Worm (Caenorhabditis elegans) whole organism, late embryonic: ENCODE results near the gene srg-11.

Experiments
- F13H6.1 ChIP-seq: sonication (generic microtip); optimal IDR thresholded peaks from 2 replicates; lab custom pipeline; 2016; ENCODE audit warnings: missing genetic modification characterization, missing compliant biosample characterization
- K02D7.2 ChIP-seq: sonication (generic microtip); optimal IDR thresholded peaks from 2 replicates; lab custom pipeline; 2017; ENCODE audit warnings: mild to moderate bottlenecking, missing genetic modification characterization, missing compliant biosample characterization
- K09A11.1 ChIP-seq: sonication (generic microtip); optimal IDR thresholded peaks from 2 replicates; lab custom pipeline; 2017; ENCODE audit warnings: antibody characterized with exemption, mild to moderate bottlenecking, missing genetic modification characterization, missing compliant biosample characterization; ENCODE audit not compliant: insufficient read depth
- T23F11.4 ChIP-seq: fragments of 200-800 bp; sonication (Bioruptor generic); optimal IDR thresholded peaks from 2 replicates; lab custom pipeline; 2018; ENCODE audit warnings: mild to moderate bottlenecking, missing genetic modification characterization, missing compliant biosample characterization
- ahr-1 ChIP-seq: sonication (generic microtip); optimal IDR thresholded peaks from 2 replicates; lab custom pipeline; 2016; ENCODE audit warnings: missing genetic modification characterization, missing compliant biosample characterization
- ama-1 ChIP-seq: fragments of 150-350 bp; optimal IDR thresholded peaks from 2 replicates; lab custom pipeline; 2014
- ceh-14 ChIP-seq: sonication (generic microtip); optimal IDR thresholded peaks from 2 replicates; lab custom pipeline; 2016; ENCODE audit warnings: missing genotype, missing genetic modification characterization, missing compliant biosample characterization
- ceh-18 ChIP-seq: sonication (generic microtip); optimal IDR thresholded peaks from 2 replicates; lab custom pipeline; 2016; ENCODE audit warnings: missing genetic modification characterization, missing compliant biosample characterization
- ceh-19 ChIP-seq: fragments of 200-800 bp; sonication (Bioruptor generic); optimal IDR thresholded peaks from 2 replicates; lab custom pipeline; 2018; ENCODE audit warnings: mild to moderate bottlenecking, missing genetic modification characterization, missing compliant biosample characterization
- ceh-2 ChIP-seq: sonication (generic microtip); optimal IDR thresholded peaks from 2 replicates; lab custom pipeline; 2016; ENCODE audit warnings: missing genotype, missing genetic modification characterization, missing compliant biosample characterization
- ceh-22 ChIP-seq: sonication (generic microtip); optimal IDR thresholded peaks from 2 replicates; lab custom pipeline; 2017; ENCODE audit warnings: missing biosample characterization, missing genetic modification characterization
- ceh-24 ChIP-seq: sonication (generic microtip); optimal IDR thresholded peaks from 2 replicates; lab custom pipeline; 2016; ENCODE audit warnings: mild to moderate bottlenecking, missing genetic modification characterization, missing compliant biosample characterization
- ceh-30 ChIP-seq: fragments of 150-350 bp; optimal IDR thresholded peaks from 2 replicates; lab custom pipeline; 2014; ENCODE audit warnings: missing biosample characterization, missing genetic modification characterization
- ceh-34 ChIP-seq: sonication (generic microtip); optimal IDR thresholded peaks from 2 replicates; lab custom pipeline; 2016; ENCODE audit warnings: mild to moderate bottlenecking, missing genetic modification characterization, missing compliant biosample characterization
- ceh-45 ChIP-seq: fragments of 200-800 bp; sonication (Bioruptor generic); IDR thresholded peaks from 2 replicates; pipeline ENCODE4 v1.3.6; 2022; ENCODE audit warnings: missing genetic modification reagents, missing genetic modification characterization, missing compliant biosample characterization
- ceh-48 ChIP-seq: sonication (generic microtip); optimal IDR thresholded peaks from 2 replicates; lab custom pipeline; 2016; ENCODE audit warnings: missing genetic modification characterization, inconsistent platforms, missing compliant biosample characterization
- ceh-6 ChIP-seq: fragments of 200-800 bp; sonication (Bioruptor generic); optimal IDR thresholded peaks from 2 replicates; lab custom pipeline; 2018; ENCODE audit warnings: mild to moderate bottlenecking, missing genetic modification characterization, missing compliant biosample characterization
- ceh-9 ChIP-seq: sonication (generic microtip); optimal IDR thresholded peaks from 2 replicates; lab custom pipeline; 2016; ENCODE audit warnings: mild to moderate bottlenecking, missing genetic modification characterization, inconsistent platforms, missing compliant biosample characterization
- che-1 ChIP-seq: sonication (generic microtip); optimal IDR thresholded peaks from 2 replicates; lab custom pipeline; 2016; ENCODE audit warnings: mild to moderate bottlenecking, missing genetic modification characterization, missing compliant biosample characterization
- dve-1 ChIP-seq: sonication (generic microtip); optimal IDR thresholded peaks from 2 replicates; lab custom pipeline; 2017; ENCODE audit warnings: antibody characterized with exemption, mild to moderate bottlenecking, missing genetic modification characterization, missing compliant biosample characterization
- elt-2 ChIP-seq: sonication (generic microtip); optimal IDR thresholded peaks from 2 replicates; lab custom pipeline; 2016; ENCODE audit warnings: missing genetic modification reagents, missing genetic modification characterization, missing compliant biosample characterization
- elt-4 ChIP-seq: sonication (generic microtip); optimal IDR thresholded peaks from 2 replicates; lab custom pipeline; 2016; ENCODE audit warnings: missing genetic modification characterization, missing compliant biosample characterization
- eyg-1 ChIP-seq: sonication (generic microtip); optimal IDR thresholded peaks from 2 replicates; lab custom pipeline; 2016; ENCODE audit warnings: missing genotype, missing genetic modification characterization, missing compliant biosample characterization
- fax-1 ChIP-seq: sonication (generic microtip); optimal IDR thresholded peaks from 2 replicates; lab custom pipeline; 2016; ENCODE audit warnings: missing genotype, missing genetic modification characterization, missing compliant biosample characterization
- fkh-10 ChIP-seq: fragments of 150-350 bp; optimal IDR thresholded peaks from 2 replicates; lab custom pipeline; 2014; ENCODE audit warnings: missing biosample characterization, missing genetic modification reagents, missing genetic modification characterization
- hlh-15 ChIP-seq: sonication (generic microtip); optimal IDR thresholded peaks from 2 replicates; lab custom pipeline; 2016; ENCODE audit warnings: missing genetic modification characterization, missing compliant biosample characterization
- hlh-30 ChIP-seq: sonication (generic microtip); optimal IDR thresholded peaks from 2 replicates; lab custom pipeline; 2017; ENCODE audit warnings: antibody characterized with exemption, missing genetic modification characterization, missing compliant biosample characterization; ENCODE audit not compliant: insufficient read depth
- hlh-6 ChIP-seq: sonication (generic microtip); optimal IDR thresholded peaks from 2 replicates; lab custom pipeline; 2016; ENCODE audit warnings: missing genotype, missing genetic modification characterization, missing compliant biosample characterization
- lin-11 ChIP-seq: fragments of 200-800 bp; sonication (Bioruptor generic); optimal IDR thresholded peaks from 2 replicates; lab custom pipeline; 2018; ENCODE audit warnings: mild to moderate bottlenecking, missing genetic modification characterization, missing compliant biosample characterization
- madf-2 ChIP-seq: sonication (generic microtip); optimal IDR thresholded peaks from 2 replicates; lab custom pipeline; 2017; ENCODE audit warnings: missing genetic modification characterization, missing compliant biosample characterization
- mec-3 ChIP-seq: sonication (generic microtip); optimal IDR thresholded peaks from 2 replicates; lab custom pipeline; 2016; ENCODE audit warnings: borderline replicate concordance, missing genetic modification characterization, missing compliant biosample characterization
- nfya-1 ChIP-seq: sonication (generic microtip); optimal IDR thresholded peaks from 2 replicates; lab custom pipeline; 2017; ENCODE audit warnings: missing genetic modification characterization, mild to moderate bottlenecking, missing compliant biosample characterization, antibody characterized with exemption, moderate library complexity
- npax-4 ChIP-seq: sonication (generic microtip); optimal IDR thresholded peaks from 2 replicates; lab custom pipeline; 2016; ENCODE audit warnings: missing genetic modification characterization, missing compliant biosample characterization
- pag-3 ChIP-seq: sonication (generic microtip); optimal IDR thresholded peaks from 2 replicates; lab custom pipeline; 2016; ENCODE audit warnings: missing compliant biosample characterization, missing genetic modification characterization, borderline replicate concordance
- pqm-1 ChIP-seq: sonication (generic microtip); optimal IDR thresholded peaks from 2 replicates; lab custom pipeline; 2016; ENCODE audit warnings: missing genetic modification characterization, missing compliant biosample characterization
- pros-1 ChIP-seq: fragments of 150-350 bp; optimal IDR thresholded peaks from 2 replicates; lab custom pipeline; 2014; ENCODE audit warnings: missing biosample characterization, missing genetic modification reagents, missing genetic modification characterization
- ref-2 ChIP-seq: sonication (generic microtip); optimal IDR thresholded peaks from 2 replicates; lab custom pipeline; 2016; ENCODE audit warnings: missing genetic modification characterization, missing compliant biosample characterization
- sdc-2 ChIP-seq: sonication (generic microtip); optimal IDR thresholded peaks from 2 replicates; lab custom pipeline; 2016; ENCODE audit warnings: missing genotype, missing genetic modification characterization, missing compliant biosample characterization
- sox-2 ChIP-seq: fragments of 200-800 bp; sonication (Bioruptor generic); IDR thresholded peaks from 2 replicates; pipeline ENCODE4 v1.3.6; 2022; ENCODE audit warnings: missing genetic modification reagents, missing genetic modification characterization, missing compliant biosample characterization
- sox-4 ChIP-seq: sonication (generic microtip); optimal IDR thresholded peaks from 2 replicates; lab custom pipeline; 2017; ENCODE audit warnings: mild to moderate bottlenecking, missing genetic modification characterization, inconsistent platforms, missing compliant biosample characterization
- tbx-2 ChIP-seq: sonication (generic microtip); optimal IDR thresholded peaks from 2 replicates; lab custom pipeline; 2016; ENCODE audit warnings: missing genetic modification characterization, missing compliant biosample characterization
- tbx-7 ChIP-seq: sonication (generic microtip); optimal IDR thresholded peaks from 2 replicates; lab custom pipeline; 2016; ENCODE audit warnings: missing genotype, missing genetic modification characterization, missing compliant biosample characterization
- ttx-3 ChIP-seq: sonication (generic microtip); optimal IDR thresholded peaks from 2 replicates; lab custom pipeline; 2016; ENCODE audit warnings: missing genetic modification reagents, missing genetic modification characterization, missing compliant biosample characterization
- unc-3 ChIP-seq, 2 experiments: fragments of 200-800 bp in 1 of 2; sonication (Bioruptor generic) in 1 of 2; sonication (generic microtip) in 1 of 2; conservative IDR thresholded peaks in 1 of 2; optimal IDR thresholded peaks in 1 of 2; 2 replicates each; pipeline versions ENCODE4 v1.3.6 to Lab custom; 2016 to 2022; ENCODE audit warnings: missing compliant biosample characterization in 2 of 2, missing genetic modification characterization in 2 of 2, missing genetic modification reagents in 1 of 2
- unc-55 ChIP-seq: sonication (generic microtip); optimal IDR thresholded peaks from 2 replicates; lab custom pipeline; 2017; ENCODE audit warnings: missing biosample characterization, missing genetic modification reagents, missing genetic modification characterization
- unc-86 ChIP-seq: sonication (generic microtip); optimal IDR thresholded peaks from 2 replicates; lab custom pipeline; 2016; ENCODE audit warnings: missing genetic modification characterization, missing compliant biosample characterization
- zip-5 ChIP-seq: sonication (generic microtip); optimal IDR thresholded peaks from 2 replicates; lab custom pipeline; 2016; ENCODE audit warnings: missing genetic modification characterization, missing compliant biosample characterization
- ztf-16 ChIP-seq: sonication (generic microtip); optimal IDR thresholded peaks from 2 replicates; lab custom pipeline; 2017; ENCODE audit warnings: missing genetic modification characterization, missing compliant biosample characterization

Gene srg-11

ce11 chrIII:4688965-4689364 is 9.2 kb downstream of the srg-11 start, which contains the start of gene ppat-1:
Gene ppat-1 (plus strand): TSS chrIII:4689280.
- TF ChIP-seq sdc-2 (tag; lab: Kevin White, UChicago) = no peak
- TF ChIP-seq ceh-14 = no peak
- no peak for TF ChIP-seq ceh-45 (GFP tag; lab: Robert Waterston, UW)
- no peak for TF ChIP-seq che-1 (tag; lab: Kevin White, UChicago)
- no peak for TF ChIP-seq fax-1 (tag; lab: Kevin White, UChicago)
- no peak for TF ChIP-seq ama-1
- no peak for TF ChIP-seq ceh-9
- TF ChIP-seq unc-86 (tag; lab: Kevin White, UChicago) = no peak
- no peak for TF ChIP-seq unc-55
- TF ChIP-seq madf-2 (tag; lab: Kevin White, UChicago) = no peak
- no peak for TF ChIP-seq mec-3 (tag; lab: Kevin White, UChicago)
- TF ChIP-seq sox-4 (tag; lab: Kevin White, UChicago) = no peak
- no peak for TF ChIP-seq fkh-10 (GFP tag; lab: Kevin White, UChicago)
- TF ChIP-seq hlh-6 (tag; lab: Kevin White, UChicago) = no peak
- TF ChIP-seq F13H6.1 (tag; lab: Kevin White, UChicago) = no peak
- TF ChIP-seq elt-4 (tag; lab: Kevin White, UChicago) = no peak

ce11 chrIII:4689595-4689994 is 9.8 kb downstream of the srg-11 start:
- TF ChIP-seq ceh-24 (tag; lab: Kevin White, UChicago) = peak; percentile 25
- peak; percentile 86 for TF ChIP-seq che-1 (tag; lab: Kevin White, UChicago)
- TF ChIP-seq tbx-7 = no peak
- TF ChIP-seq ceh-18 (tag; lab: Kevin White, UChicago) = peak; percentile 35
- peak; percentile 65 for TF ChIP-seq ceh-48 (tag; lab: Kevin White, UChicago)
- TF ChIP-seq sox-2 (GFP tag; lab: Robert Waterston, UW) = peak; percentile 65
- TF ChIP-seq unc-86 (tag; lab: Kevin White, UChicago) = peak; percentile 59
- TF ChIP-seq pag-3 = no peak
- peak; percentile 65 for TF ChIP-seq npax-4 (tag; lab: Kevin White, UChicago)
- TF ChIP-seq ceh-45 (GFP tag; lab: Robert Waterston, UW) = peak; percentile 63; the same call in 1 of the 2 replicates
- no peak for TF ChIP-seq pros-1 (tag; lab: Kevin White, UChicago)
- peak; percentile 77 for TF ChIP-seq dve-1
- peak; percentile 72 for TF ChIP-seq sox-4 (tag; lab: Kevin White, UChicago)
- peak; percentile 57 for TF ChIP-seq K09A11.1
- peak; percentile 51 for TF ChIP-seq ceh-30
- TF ChIP-seq hlh-30 (tag; lab: Kevin White, UChicago) = peak; percentile 69
- peak; percentile 83 for TF ChIP-seq elt-2
- TF ChIP-seq mec-3 (tag; lab: Kevin White, UChicago) = no peak
- TF ChIP-seq ttx-3 = peak; percentile 75
- TF ChIP-seq T23F11.4 (GFP tag; lab: Kevin White, UChicago) = peak; percentile 63
- TF ChIP-seq K02D7.2 (tag; lab: Kevin White, UChicago) = peak; percentile 59
- peak; percentile 31 for TF ChIP-seq F13H6.1 (tag; lab: Kevin White, UChicago)
- TF ChIP-seq unc-3 (GFP tag; conservative IDR thresholded peaks at IDR 0.05; lab: Robert Waterston, UW) = peak; percentile 40; the same call in 1 of the 2 replicates
- TF ChIP-seq unc-3 (tag; optimal IDR thresholded peaks at IDR 0.05; lab: Kevin White, UChicago) = peak; percentile 61
- peak; percentile 70 for TF ChIP-seq fax-1 (tag; lab: Kevin White, UChicago)
- peak; percentile 89 for TF ChIP-seq ceh-6 (GFP tag; lab: Kevin White, UChicago)
- TF ChIP-seq nfya-1 (tag; lab: Kevin White, UChicago) = peak; percentile 59
- TF ChIP-seq ceh-22 = no peak
- TF ChIP-seq pqm-1 (tag; lab: Kevin White, UChicago) = peak; percentile 44
- TF ChIP-seq eyg-1 (tag; lab: Kevin White, UChicago) = peak; percentile 29
- TF ChIP-seq fkh-10 (GFP tag; lab: Kevin White, UChicago) = no peak
- TF ChIP-seq ref-2 = peak; percentile 88
- TF ChIP-seq madf-2 (tag; lab: Kevin White, UChicago) = peak; percentile 84
- peak; percentile 57 for TF ChIP-seq hlh-15 (tag; lab: Kevin White, UChicago)
- TF ChIP-seq zip-5 (tag; lab: Kevin White, UChicago) = peak; percentile 35
- peak; percentile 45 for TF ChIP-seq ceh-14
- peak; percentile 65 for TF ChIP-seq lin-11
- TF ChIP-seq ztf-16 (tag; lab: Kevin White, UChicago) = peak; percentile 60
- TF ChIP-seq ceh-34 (tag; lab: Kevin White, UChicago) = peak; percentile 77
- TF ChIP-seq ceh-2 (tag; lab: Kevin White, UChicago) = peak; percentile 34
- peak; percentile 74 for TF ChIP-seq tbx-2 (tag; lab: Kevin White, UChicago)
- peak; percentile 62 for TF ChIP-seq ceh-9
- no peak for TF ChIP-seq elt-4 (tag; lab: Kevin White, UChicago)
- peak; percentile 69 for TF ChIP-seq ahr-1
- TF ChIP-seq ceh-19 (GFP tag; lab: Kevin White, UChicago) = peak; percentile 73
- no peak for TF ChIP-seq ama-1
